Fruit fly (Drosophila melanogaster): ENCODE measurements around the gene ClC-a.

dm6 chr3R:11810831-11811484 lies 2.0 kb downstream of the ClC-a start:
- TF ChIP-seq CG4496 (GFP tag; IDR thresholded peaks at IDR 0.05) (no peak), CG9948 (tag; optimal IDR thresholded peaks at IDR 0.05) (no peak)

Measured in whole organism, pupa.